Fruit fly (Drosophila melanogaster) whole organism, embryonic: Measurements from ENCODE around the gene CG12519.

Experiments
- Atf-2 ChIP-seq: fragments of 200-800 bp; sonication (Bioruptor generic); optimal IDR thresholded peaks from 2 replicates; lab custom pipeline; 2016; ENCODE audit warnings: missing biosample characterization, missing genetic modification characterization
- Atf3 ChIP-seq: fragments of 200-800 bp; sonication (Bioruptor generic); optimal IDR thresholded peaks from 3 replicates; lab custom pipeline; 2016; ENCODE audit warnings: missing biosample characterization, missing genetic modification characterization
- Bgb ChIP-seq: fragments of 200-800 bp; sonication (Bioruptor generic); IDR thresholded peaks from 2 replicates; pipeline ENCODE4 v1.3.6; 2022; ENCODE audit warnings: missing biosample characterization, missing genetic modification characterization; ENCODE audit not compliant: partially characterized antibody
- CG10959 ChIP-seq: fragments of 200-800 bp; sonication (Bioruptor generic); IDR thresholded peaks from 2 replicates; pipeline ENCODE4 v1.3.6; 2022; ENCODE audit warnings: missing biosample characterization, missing genetic modification characterization
- CG11085 ChIP-seq: fragments of 200-800 bp; sonication (Bioruptor generic); IDR thresholded peaks from 2 replicates; pipeline ENCODE4 v1.3.6; 2022; ENCODE audit warnings: missing biosample characterization, missing genetic modification characterization
- CG13894 ChIP-seq: fragments of 200-800 bp; sonication (Bioruptor generic); optimal IDR thresholded peaks from 3 replicates; lab custom pipeline; 2018; ENCODE audit warnings: missing biosample characterization, mild to moderate bottlenecking, missing genetic modification characterization, moderate library complexity
- CG15601 ChIP-seq: fragments of 200-800 bp; sonication (Bioruptor generic); optimal IDR thresholded peaks from 3 replicates; lab custom pipeline; 2019; ENCODE audit warnings: missing biosample characterization, mild to moderate bottlenecking, missing genetic modification characterization, moderate library complexity
- CG17385 ChIP-seq: fragments of 200-800 bp; sonication (Bioruptor generic); optimal IDR thresholded peaks from 3 replicates; lab custom pipeline; 2018; ENCODE audit warnings: missing biosample characterization, mild to moderate bottlenecking, missing genetic modification characterization
- CG30431 ChIP-seq: fragments of 200-800 bp; sonication (Bioruptor generic); optimal IDR thresholded peaks from 2 replicates; lab custom pipeline; 2017; ENCODE audit warnings: missing biosample characterization, missing genetic modification characterization
- CG33557 ChIP-seq: fragments of 200-800 bp; sonication (Bioruptor generic); optimal IDR thresholded peaks from 2 replicates; lab custom pipeline; 2019; ENCODE audit warnings: missing biosample characterization, mild to moderate bottlenecking, missing genetic modification characterization, moderate library complexity
- CG3847 ChIP-seq: fragments of 200-800 bp; sonication (Bioruptor generic); IDR thresholded peaks from 2 replicates; pipeline ENCODE4 v1.3.6; 2022; ENCODE audit warnings: missing biosample characterization, missing genetic modification characterization
- CG43689 ChIP-seq: fragments of 200-800 bp; sonication (Bioruptor generic); IDR thresholded peaks from 2 replicates; pipeline ENCODE4 v1.3.6; 2022; ENCODE audit warnings: missing biosample characterization, missing genetic modification characterization
- CG4820 ChIP-seq: fragments of 200-800 bp; sonication (Bioruptor generic); optimal IDR thresholded peaks from 3 replicates; lab custom pipeline; 2016; ENCODE audit warnings: missing biosample characterization, missing genetic modification characterization
- CG6175 ChIP-seq: fragments of 200-800 bp; sonication (Bioruptor generic); IDR thresholded peaks from 3 replicates; pipeline ENCODE4 v1.3.6; 2022; ENCODE audit warnings: missing biosample characterization, missing genetic modification characterization
- CG6272 ChIP-seq: fragments of 200-800 bp; sonication (Bioruptor generic); IDR thresholded peaks from 2 replicates; pipeline ENCODE4 v1.3.6; 2022; ENCODE audit warnings: missing biosample characterization, missing genetic modification characterization
- CG8924 ChIP-seq: fragments of 200-800 bp; optimal IDR thresholded peaks from 3 replicates; lab custom pipeline; 2019; ENCODE audit warnings: missing biosample characterization, mild to moderate bottlenecking, missing genetic modification characterization, moderate library complexity
- CG9215 ChIP-seq: fragments of 200-800 bp; sonication (Bioruptor generic); IDR thresholded peaks from 2 replicates; pipeline ENCODE4 v1.3.6; 2022; ENCODE audit warnings: missing biosample characterization, missing genetic modification characterization
- CG9727 ChIP-seq: fragments of 200-800 bp; sonication (Bioruptor generic); optimal IDR thresholded peaks from 3 replicates; lab custom pipeline; 2017; ENCODE audit warnings: missing biosample characterization, mild to moderate bottlenecking, missing genetic modification characterization
- CG9876 ChIP-seq: fragments of 200-800 bp; sonication (Bioruptor generic); optimal IDR thresholded peaks from 2 replicates; lab custom pipeline; 2016; ENCODE audit warnings: missing biosample characterization, missing genetic modification characterization
- Drgx ChIP-seq: fragments of 200-800 bp; sonication (Bioruptor generic); IDR thresholded peaks from 2 replicates; pipeline ENCODE4 v1.3.6; 2022; ENCODE audit warnings: missing biosample characterization, missing genetic modification characterization
- Hey ChIP-seq: fragments of 200-800 bp; sonication (Bioruptor generic); optimal IDR thresholded peaks from 3 replicates; lab custom pipeline; 2018; ENCODE audit warnings: missing biosample characterization, mild to moderate bottlenecking, missing genetic modification characterization
- Hmx ChIP-seq: fragments of 200-800 bp; sonication (Bioruptor generic); optimal IDR thresholded peaks from 2 replicates; lab custom pipeline; 2016; ENCODE audit warnings: missing biosample characterization, missing genetic modification characterization
- MTF-1 ChIP-seq: fragments of 200-800 bp; sonication (Bioruptor generic); optimal IDR thresholded peaks from 2 replicates; lab custom pipeline; 2018; ENCODE audit warnings: missing biosample characterization, mild to moderate bottlenecking, missing genetic modification characterization, borderline replicate concordance
- Oaz ChIP-seq: fragments of 200-800 bp; sonication (Bioruptor generic); IDR thresholded peaks from 2 replicates; pipeline ENCODE4 v1.3.6; 2022; ENCODE audit warnings: missing biosample characterization, missing genetic modification characterization
- Opbp ChIP-seq: fragments of 200-800 bp; sonication (Bioruptor generic); IDR thresholded peaks from 3 replicates; pipeline ENCODE4 v1.3.6; 2022; ENCODE audit warnings: missing biosample characterization, missing genetic modification characterization; ENCODE audit not compliant: partially characterized antibody
- Optix ChIP-seq: fragments of 200-800 bp; sonication (Bioruptor generic); IDR thresholded peaks from 3 replicates; pipeline ENCODE4 v1.3.6; 2022; ENCODE audit warnings: missing biosample characterization, missing genetic modification characterization
- Sry-δ ChIP-seq: fragments of 200-800 bp; sonication (Bioruptor generic); optimal IDR thresholded peaks from 2 replicates; lab custom pipeline; 2016; ENCODE audit warnings: missing biosample characterization, missing genetic modification characterization
- TFAM ChIP-seq: fragments of 200-800 bp; sonication (Bioruptor generic); optimal IDR thresholded peaks from 2 replicates; lab custom pipeline; 2017; ENCODE audit warnings: missing biosample characterization, missing genetic modification characterization, inconsistent platforms
- Xbp1 ChIP-seq: fragments of 200-800 bp; sonication (Bioruptor generic); optimal IDR thresholded peaks from 3 replicates; lab custom pipeline; 2016; ENCODE audit warnings: missing biosample characterization, mild to moderate bottlenecking, missing genetic modification characterization
- crc ChIP-seq: fragments of 200-800 bp; sonication (Bioruptor generic); optimal IDR thresholded peaks from 2 replicates; lab custom pipeline; 2016; ENCODE audit warnings: missing biosample characterization, missing genetic modification characterization
- crol ChIP-seq: fragments of 200-800 bp; sonication (Bioruptor generic); IDR thresholded peaks from 2 replicates; pipeline ENCODE4 v1.3.6; 2022; ENCODE audit warnings: missing biosample characterization, missing genetic modification characterization
- dmrt11E ChIP-seq: fragments of 200-800 bp; sonication (Bioruptor generic); optimal IDR thresholded peaks from 3 replicates; lab custom pipeline; 2018; ENCODE audit warnings: missing biosample characterization, mild to moderate bottlenecking, missing genetic modification characterization, moderate library complexity
- emc ChIP-seq: fragments of 200-800 bp; sonication (Bioruptor generic); optimal IDR thresholded peaks from 2 replicates; lab custom pipeline; 2016; ENCODE audit warnings: missing biosample characterization, missing genetic modification characterization
- h ChIP-seq: fragments of >200 bp; optimal IDR thresholded peaks from 2 replicates; lab custom pipeline; 2017
- ham ChIP-seq: fragments of 200-800 bp; sonication (Bioruptor generic); IDR thresholded peaks from 2 replicates; pipeline ENCODE4 v1.3.6; 2022; ENCODE audit warnings: missing biosample characterization, missing genetic modification characterization
- hb ChIP-seq: fragments of 200-800 bp; sonication (Bioruptor generic); IDR thresholded peaks from 3 replicates; pipeline ENCODE4 v1.3.6; 2022; ENCODE audit warnings: missing biosample characterization, missing genetic modification characterization; ENCODE audit not compliant: partially characterized antibody
- kah ChIP-seq: fragments of 200-800 bp; sonication (Bioruptor generic); optimal IDR thresholded peaks from 2 replicates; lab custom pipeline; 2018; ENCODE audit warnings: missing biosample characterization, mild to moderate bottlenecking, missing genetic modification characterization
- kay ChIP-seq: fragments of 200-800 bp; sonication (Bioruptor generic); optimal IDR thresholded peaks from 2 replicates; lab custom pipeline; 2016; ENCODE audit warnings: missing biosample characterization, missing genetic modification characterization
- knrl ChIP-seq: fragments of 200-800 bp; sonication (Bioruptor generic); IDR thresholded peaks from 3 replicates; pipeline ENCODE4 v1.3.6; 2022; ENCODE audit warnings: missing biosample characterization, missing genetic modification characterization; ENCODE audit not compliant: partially characterized antibody
- lbe ChIP-seq: fragments of 200-800 bp; sonication (Bioruptor generic); optimal IDR thresholded peaks from 2 replicates; lab custom pipeline; 2016; ENCODE audit warnings: missing biosample characterization, mild to moderate bottlenecking, missing genetic modification characterization
- prd ChIP-seq, 3 experiments: fragments of >200 bp in 2 of 3; fragments of 200-800 bp in 1 of 3; sonication (Bioruptor generic) in 1 of 3; optimal IDR thresholded peaks in 2 of 3; IDR thresholded peaks in 1 of 3; 2 replicates in 2 of 3; 3 replicates in 1 of 3; pipeline versions ENCODE4 v1.3.6 to Lab custom; 2017 to 2022; ENCODE audit warnings: missing biosample characterization in 1 of 3, missing genetic modification characterization in 1 of 3
- ranshi ChIP-seq: fragments of 200-800 bp; sonication (Bioruptor generic); IDR thresholded peaks from 2 replicates; pipeline ENCODE4 v1.3.6; 2022; ENCODE audit warnings: missing biosample characterization, missing genetic modification characterization
- repo ChIP-seq: fragments of 200-800 bp; sonication (Bioruptor generic); optimal IDR thresholded peaks from 2 replicates; lab custom pipeline; 2016; ENCODE audit warnings: missing biosample characterization, missing genetic modification characterization
- ro ChIP-seq: fragments of 200-800 bp; sonication (Bioruptor generic); IDR thresholded peaks from 2 replicates; pipeline ENCODE4 v1.3.6; 2022; ENCODE audit warnings: missing biosample characterization, missing genetic modification characterization
- scrt ChIP-seq: fragments of 200-800 bp; sonication (Bioruptor generic); optimal IDR thresholded peaks from 2 replicates; lab custom pipeline; 2018; ENCODE audit warnings: missing biosample characterization, mild to moderate bottlenecking, missing genetic modification characterization, moderate library complexity
- sens-2 ChIP-seq: fragments of 200-800 bp; sonication (Bioruptor generic); IDR thresholded peaks from 2 replicates; pipeline ENCODE4 v1.3.6; 2022; ENCODE audit warnings: missing biosample characterization, missing genetic modification characterization
- slou ChIP-seq: fragments of 200-800 bp; sonication (Bioruptor generic); optimal IDR thresholded peaks from 3 replicates; lab custom pipeline; 2016; ENCODE audit warnings: missing biosample characterization, missing genetic modification characterization
- trh ChIP-seq: fragments of 200-800 bp; sonication (Bioruptor generic); optimal IDR thresholded peaks from 2 replicates; lab custom pipeline; 2016; ENCODE audit warnings: missing biosample characterization, missing genetic modification characterization
- tx ChIP-seq: fragments of 200-800 bp; sonication (Bioruptor generic); optimal IDR thresholded peaks from 2 replicates; lab custom pipeline; 2016; ENCODE audit warnings: missing biosample characterization, missing genetic modification characterization
- unc-4 ChIP-seq: fragments of 200-800 bp; sonication (Bioruptor generic); IDR thresholded peaks from 2 replicates; pipeline ENCODE4 v1.3.6; 2022; ENCODE audit warnings: missing biosample characterization, missing genetic modification characterization; ENCODE audit not compliant: partially characterized antibody
- usp ChIP-seq: fragments of >200 bp; optimal IDR thresholded peaks from 2 replicates; lab custom pipeline; 2017; ENCODE audit warnings: missing biosample characterization, missing genetic modification characterization
- zen ChIP-seq: fragments of 200-800 bp; sonication (Bioruptor generic); optimal IDR thresholded peaks from 3 replicates; lab custom pipeline; 2018; ENCODE audit warnings: missing biosample characterization, mild to moderate bottlenecking, missing genetic modification characterization, moderate library complexity

CG12519 gene

dm6 chr3L:19444092-19444491, 28.2 kb upstream of the CG12519 start (continued):
- TF ChIP-seq repo (GFP tag; lab: Kevin White, UChicago) (no peak), unc-4 (GFP tag; lab: Robert Waterston, UW) (no peak), CG43689 (no peak), Opbp (GFP tag; lab: Robert Waterston, UW) (no peak), CG30431 (no peak), Drgx (no peak), CG11085 (no peak), kay (GFP tag; lab: Kevin White, UChicago) (no peak), Oaz (no peak), CG9876 (GFP tag; lab: Kevin White, UChicago) (no peak), ranshi (GFP tag; lab: Robert Waterston, UW) (no peak), usp (GFP tag; lab: Kevin White, UChicago) (no peak), hb (no peak), sens-2 (GFP tag; lab: Robert Waterston, UW) (no peak), crol (GFP tag; lab: Robert Waterston, UW) (no peak), CG10959 (GFP tag; lab: Robert Waterston, UW) (no peak; the same call in 1 of the 2 replicates), dmrt11E (peak; percentile 6), Hmx (no peak), CG6175 (GFP tag; lab: Robert Waterston, UW) (no peak), CG15601 (no peak), Sry-δ (no peak), CG13894 (no peak), tx (GFP tag; lab: Kevin White, UChicago) (no peak), scrt (GFP tag; lab: Kevin White, UChicago) (no peak), CG3847 (0 out of 2 replicates have a peak, but pooled peaks have one; percentile 21), CG6272 (GFP tag; lab: Robert Waterston, UW) (no peak; the same call in 1 of the 2 replicates), TFAM (GFP tag; lab: Kevin White, UChicago) (no peak), Atf3 (GFP tag; lab: Kevin White, UChicago) (no peak), emc (no peak), CG17385 (GFP tag; lab: Kevin White, UChicago) (no peak), Bgb (GFP tag; lab: Robert Waterston, UW) (no peak), kah (GFP tag; lab: Kevin White, UChicago) (no peak), ro (GFP tag; lab: Robert Waterston, UW) (no peak), Atf-2 (no peak), h (lab: Kevin White, UChicago) (no peak), slou (GFP tag; lab: Kevin White, UChicago) (no peak), crc (GFP tag; lab: Kevin White, UChicago) (no peak), ham (GFP tag; lab: Robert Waterston, UW) (no peak), MTF-1 (GFP tag; lab: Kevin White, UChicago) (no peak), prd (optimal IDR thresholded peaks at IDR 0.05; lab: Kevin White, UChicago) (no peak), prd (GFP tag; IDR thresholded peaks at IDR 0.05; lab: Robert Waterston, UW) (peak; percentile 70; the same call in 2 of the 3 replicates), knrl (no peak), CG8924 (tag; lab: Kevin White, UChicago) (no peak), CG4820 (no peak), CG9727 (GFP tag; lab: Kevin White, UChicago) (no peak), CG33557 (GFP tag; lab: Kevin White, UChicago) (no peak), Hey (tag; lab: Kevin White, UChicago) (no peak), trh (GFP tag; lab: Kevin White, UChicago) (no peak), zen (no peak), Xbp1 (peak; percentile 29), CG9215 (GFP tag; lab: Robert Waterston, UW) (0 out of 2 replicates have a peak, but pooled peaks have one; percentile 20), lbe (GFP tag; lab: Kevin White, UChicago) (no peak), Optix (no peak; the same call in 2 of the 3 replicates)
